Worm (Caenorhabditis elegans): ENCODE data around the gene his-24.

- TF ChIP-seq C38D4.7 (GFP tag; optimal IDR thresholded peaks at IDR 0.05) (no peak), fkh-6 (tag; optimal IDR thresholded peaks at IDR 0.05) (no peak), unc-55 (GFP tag; optimal IDR thresholded peaks at IDR 0.05) (no peak), ceh-48 (tag; optimal IDR thresholded peaks at IDR 0.05) (no peak), fkh-10 (GFP tag; optimal IDR thresholded peaks at IDR 0.05) (no peak), dmd-4 (tag; optimal IDR thresholded peaks at IDR 0.05; ENCODE audit: borderline replicate concordance) (no peak), pha-4 (tag; optimal IDR thresholded peaks at IDR 0.05) (no peak), ceh-9 (tag; optimal IDR thresholded peaks at IDR 0.05) (no peak), ama-1 (optimal IDR thresholded peaks at IDR 0.05) (no peak), ceh-2 (tag; optimal IDR thresholded peaks at IDR 0.05) (no peak)
Observed at ce11 chrX:14500422-14501058, 10.6 kb downstream of the his-24 start.

Measured in whole organism, late embryonic.